Worm (Caenorhabditis elegans): Measurements from ENCODE around the gene oig-4.
A peak's percentile ranks its signal among the peaks of the same experiment; 100 is the strongest.

The oig-4 gene

DNA sequence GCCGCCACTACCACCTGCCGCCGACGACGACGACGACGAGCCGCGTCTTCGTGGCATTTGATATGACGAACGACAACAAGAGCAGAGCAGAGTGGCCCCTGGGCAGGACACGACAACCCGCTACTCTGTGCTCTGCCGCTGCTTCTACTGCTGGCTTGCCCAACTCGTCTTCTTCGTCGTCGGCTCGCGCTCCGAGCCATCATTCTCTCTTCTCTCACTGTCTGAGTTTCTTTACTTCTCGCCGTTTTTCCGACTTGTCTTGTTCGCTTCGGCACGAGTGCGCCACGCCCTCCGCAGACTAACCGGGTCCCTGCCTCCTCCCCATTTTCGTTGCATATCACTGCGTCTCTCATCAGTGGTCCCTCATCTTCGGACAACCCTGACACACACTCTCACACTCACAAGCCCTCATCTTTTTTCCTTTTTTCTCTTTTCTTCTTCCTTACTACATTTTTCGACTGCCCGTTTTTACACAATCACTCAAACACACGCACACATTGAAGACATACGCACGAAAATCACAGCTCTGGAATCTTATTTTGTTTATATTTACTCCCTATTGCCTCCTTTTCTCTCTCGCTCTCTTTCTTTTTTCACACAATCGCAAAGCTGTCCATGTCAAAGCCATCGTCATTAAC is 28.8 kb downstream of the oig-4 start (continued):
- peak; percentile 67 for TF ChIP-seq nhr-20 (tag; optimal IDR thresholded peaks at IDR 0.05)
- TF ChIP-seq skn-1 (tag; optimal IDR thresholded peaks at IDR 0.05), result no peak
- no peak for TF ChIP-seq aly-2 (tag; optimal IDR thresholded peaks at IDR 0.05)
- TF ChIP-seq irx-1 (tag; optimal IDR thresholded peaks at IDR 0.05), result peak; percentile 29
- no peak for TF ChIP-seq ceh-63 (GFP tag; optimal IDR thresholded peaks at IDR 0.05)
- TF ChIP-seq elt-3 (tag; optimal IDR thresholded peaks at IDR 0.05), result no peak
- TF ChIP-seq snu-23 (GFP tag; optimal IDR thresholded peaks at IDR 0.05), result peak; percentile 80
- TF ChIP-seq nhr-47 (tag; optimal IDR thresholded peaks at IDR 0.05), result peak; percentile 71
- peak; percentile 38 for TF ChIP-seq ama-1 (optimal IDR thresholded peaks at IDR 0.05)
- TF ChIP-seq blmp-1 (tag; optimal IDR thresholded peaks at IDR 0.05), result no peak
- peak; percentile 57 for TF ChIP-seq mep-1 (tag; optimal IDR thresholded peaks at IDR 0.05)
- TF ChIP-seq tbx-2 (tag; optimal IDR thresholded peaks at IDR 0.05), result peak; percentile 74
- TF ChIP-seq nhr-76 (tag; optimal IDR thresholded peaks at IDR 0.05), result no peak
- no peak for TF ChIP-seq sox-4 (tag; optimal IDR thresholded peaks at IDR 0.05)
- TF ChIP-seq hpl-2 (GFP tag; optimal IDR thresholded peaks at IDR 0.05), result no peak
- peak; percentile 77 for TF ChIP-seq swsn-7 (tag; optimal IDR thresholded peaks at IDR 0.05)
- no peak for TF ChIP-seq grh-1 (GFP tag; IDR thresholded peaks at IDR 0.05)
- no peak for TF ChIP-seq fos-1 (tag; optimal IDR thresholded peaks at IDR 0.05)
- peak; percentile 95 for TF ChIP-seq lin-14 (GFP tag; optimal IDR thresholded peaks at IDR 0.05)
- TF ChIP-seq nhr-12 (tag; optimal IDR thresholded peaks at IDR 0.05), result no peak
- TF ChIP-seq ztf-4 (tag; optimal IDR thresholded peaks at IDR 0.05), result peak; percentile 41
- TF ChIP-seq unc-86 (tag; optimal IDR thresholded peaks at IDR 0.05), result peak; percentile 80
- no peak for TF ChIP-seq hlh-17 (GFP tag; optimal IDR thresholded peaks at IDR 0.05; ENCODE audit: borderline replicate concordance)
- TF ChIP-seq fkh-4 (tag; optimal IDR thresholded peaks at IDR 0.05; ENCODE audit: borderline replicate concordance), result peak; percentile 18
- TF ChIP-seq nhr-77 (tag; optimal IDR thresholded peaks at IDR 0.05), result no peak
- no peak for TF ChIP-seq nhr-237 (tag; optimal IDR thresholded peaks at IDR 0.05)
- TF ChIP-seq ces-1 (GFP tag; optimal IDR thresholded peaks at IDR 0.05), result no peak
- TF ChIP-seq lir-3 (tag; optimal IDR thresholded peaks at IDR 0.05; ENCODE audit: poor library complexity), result no peak
- no peak for TF ChIP-seq aha-1 (tag; optimal IDR thresholded peaks at IDR 0.05)
- TF ChIP-seq xbp-1 (tag; optimal IDR thresholded peaks at IDR 0.05), result peak; percentile 61
- no peak for TF ChIP-seq nhr-28 (tag; optimal IDR thresholded peaks at IDR 0.05)
- no peak for TF ChIP-seq tlp-1 (tag; optimal IDR thresholded peaks at IDR 0.05)
- TF ChIP-seq C04F5.9 (tag; optimal IDR thresholded peaks at IDR 0.05), result no peak
- no peak for TF ChIP-seq pax-3 (tag; optimal IDR thresholded peaks at IDR 0.05)
- TF ChIP-seq egl-13 (tag; optimal IDR thresholded peaks at IDR 0.05), result peak; percentile 78
- TF ChIP-seq pqm-1 (tag; optimal IDR thresholded peaks at IDR 0.05), result no peak
- no peak for TF ChIP-seq efl-3 (GFP tag; optimal IDR thresholded peaks at IDR 0.05)
- peak; percentile 35 for TF ChIP-seq lin-39 (tag; optimal IDR thresholded peaks at IDR 0.05)
- TF ChIP-seq efl-1 (optimal IDR thresholded peaks at IDR 0.05), result peak; percentile 38 to 42
- peak in 1 of 2 experiments; percentile 39 for TF ChIP-seq efl-1 (GFP tag; optimal IDR thresholded peaks at IDR 0.05 in 1 of 2)
- no peak for TF ChIP-seq pag-3 (tag; optimal IDR thresholded peaks at IDR 0.05; ENCODE audit: borderline replicate concordance, insufficient read depth)
- TF ChIP-seq mdl-1 (tag; optimal IDR thresholded peaks at IDR 0.05), result peak in 1 of 2 experiments; percentile 56
- no peak for TF ChIP-seq Y116A8C.19 (tag; optimal IDR thresholded peaks at IDR 0.05; ENCODE audit: borderline replicate concordance)
- peak; percentile 64 for TF ChIP-seq zag-1 (tag; optimal IDR thresholded peaks at IDR 0.05)
- TF ChIP-seq isw-1 (GFP tag; IDR thresholded peaks at IDR 0.05), result peak; percentile 57
- no peak for TF ChIP-seq sup-37 (GFP tag; optimal IDR thresholded peaks at IDR 0.05)
- no peak for TF ChIP-seq nhr-90 (tag; optimal IDR thresholded peaks at IDR 0.05; ENCODE audit: poor library complexity)
- no peak for TF ChIP-seq snpc-4 (tag; optimal IDR thresholded peaks at IDR 0.05)
- TF ChIP-seq nhr-19 (GFP tag; conservative IDR thresholded peaks at IDR 0.05), result peak; percentile 70
- TF ChIP-seq C34B4.2 (tag; optimal IDR thresholded peaks at IDR 0.05), result no peak
